Fruit fly (Drosophila melanogaster) whole organism, wandering third instar larva: ENCODE results near the gene Tmem43.

Experiments used
- Dfd ChIP-seq: fragments of >200 bp; optimal IDR thresholded peaks from 2 replicates; lab custom pipeline; 2017; ENCODE audit warnings: missing biosample characterization, missing genetic modification characterization
- Hnf4 ChIP-seq: fragments of 200-800 bp; sonication (Bioruptor generic); optimal IDR thresholded peaks from 2 replicates; lab custom pipeline; 2016; ENCODE audit warnings: missing biosample characterization, mild to moderate bottlenecking, missing genetic modification characterization
- Hr78 ChIP-seq: fragments of >200 bp; optimal IDR thresholded peaks from 2 replicates; lab custom pipeline; 2017; ENCODE audit warnings: missing biosample characterization, missing genetic modification characterization
- Myc ChIP-seq: fragments of >200 bp; optimal IDR thresholded peaks from 2 replicates; lab custom pipeline; 2017
- Vsx2 ChIP-seq: fragments of 200-300, 225-300 bp; sonication (Bioruptor generic); optimal IDR thresholded peaks from 2 replicates; lab custom pipeline; 2018; ENCODE audit warnings: missing biosample characterization, missing genetic modification characterization; ENCODE audit not compliant: partially characterized antibody
- brk ChIP-seq: fragments of 200-800 bp; sonication (Bioruptor generic); optimal IDR thresholded peaks from 2 replicates; lab custom pipeline; 2016; ENCODE audit warnings: missing biosample characterization, mild to moderate bottlenecking, missing genetic modification characterization
- dsf ChIP-seq: sonication (Bioruptor generic); optimal IDR thresholded peaks from 2 replicates; lab custom pipeline; 2016; ENCODE audit warnings: missing biosample characterization, missing genetic modification characterization, borderline replicate concordance
- lola ChIP-seq: fragments of >200 bp; optimal IDR thresholded peaks from 2 replicates; lab custom pipeline; 2017; ENCODE audit warnings: missing biosample characterization, missing genetic modification characterization
- psq ChIP-seq: fragments of 200-800 bp; sonication (Bioruptor generic); optimal IDR thresholded peaks from 3 replicates; lab custom pipeline; 2017; ENCODE audit warnings: missing biosample characterization, mild to moderate bottlenecking, missing genetic modification characterization, moderate library complexity
- rgr ChIP-seq: fragments of 200-800 bp; sonication (Bioruptor generic); optimal IDR thresholded peaks from 3 replicates; lab custom pipeline; 2016; ENCODE audit warnings: missing biosample characterization, mild to moderate bottlenecking, missing genetic modification characterization
- sage ChIP-seq: fragments of 200-800 bp; sonication (Bioruptor generic); optimal IDR thresholded peaks from 2 replicates; lab custom pipeline; 2016; ENCODE audit warnings: missing biosample characterization, mild to moderate bottlenecking, missing genetic modification characterization

DNA sequence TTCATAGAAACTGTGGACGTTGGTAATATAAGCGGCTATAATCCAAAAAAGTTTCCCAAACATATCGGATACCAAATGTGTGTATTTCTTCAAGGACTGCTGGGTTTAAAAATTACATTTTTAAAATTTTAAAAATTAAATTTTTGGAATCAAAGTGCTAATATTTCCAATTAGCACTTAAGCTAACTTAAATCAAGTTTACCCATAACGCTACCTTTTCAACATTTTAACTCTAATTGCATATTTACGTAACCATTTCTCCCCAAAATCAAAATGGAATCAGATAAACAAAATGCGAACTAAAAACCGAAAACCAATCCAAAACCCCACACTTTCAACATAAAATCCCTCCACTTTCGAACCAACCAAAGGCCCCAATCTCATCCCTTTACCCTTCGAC is 31.3 kb upstream of the Tmem43 start, which contains the start of gene CG43880:
- TF ChIP-seq psq (no peak), Vsx2 (GFP tag; lab: Kevin White, UChicago) (no peak), Hr78 (no peak), rgr (GFP tag; lab: Kevin White, UChicago) (no peak), brk (GFP tag; lab: Kevin White, UChicago) (no peak), lola (no peak), dsf (no peak), sage (GFP tag; lab: Kevin White, UChicago) (no peak), Dfd (GFP tag; lab: Kevin White, UChicago) (no peak), Myc (lab: Kevin White, UChicago) (no peak), Hnf4 (GFP tag; lab: Kevin White, UChicago) (no peak)
